Worm (Caenorhabditis elegans) whole organism, late embryonic: ENCODE data around the gene F58F12.12.

ENCODE experiments used
- C08G9.2 ChIP-seq: sonication (generic microtip); optimal IDR thresholded peaks from 2 replicates; lab custom pipeline; 2016; ENCODE audit warnings: mild to moderate bottlenecking, missing genetic modification characterization, moderate library complexity, missing compliant biosample characterization
- C38D4.7 ChIP-seq: fragments of 200-800 bp; sonication (Bioruptor generic); optimal IDR thresholded peaks from 2 replicates; lab custom pipeline; 2018; ENCODE audit warnings: mild to moderate bottlenecking, missing genetic modification characterization, moderate library complexity, missing compliant biosample characterization
- F13H6.1 ChIP-seq: sonication (generic microtip); optimal IDR thresholded peaks from 2 replicates; lab custom pipeline; 2016; ENCODE audit warnings: missing genetic modification characterization, missing compliant biosample characterization
- K02D7.2 ChIP-seq: sonication (generic microtip); optimal IDR thresholded peaks from 2 replicates; lab custom pipeline; 2017; ENCODE audit warnings: mild to moderate bottlenecking, missing genetic modification characterization, missing compliant biosample characterization
- T23F11.4 ChIP-seq: fragments of 200-800 bp; sonication (Bioruptor generic); optimal IDR thresholded peaks from 2 replicates; lab custom pipeline; 2018; ENCODE audit warnings: mild to moderate bottlenecking, missing genetic modification characterization, missing compliant biosample characterization
- Y22D7AL.16 ChIP-seq: sonication (generic microtip); optimal IDR thresholded peaks from 2 replicates; lab custom pipeline; 2016; ENCODE audit warnings: missing genetic modification characterization, missing compliant biosample characterization
- ahr-1 ChIP-seq: sonication (generic microtip); optimal IDR thresholded peaks from 2 replicates; lab custom pipeline; 2016; ENCODE audit warnings: missing genetic modification characterization, missing compliant biosample characterization
- ceh-19 ChIP-seq: fragments of 200-800 bp; sonication (Bioruptor generic); optimal IDR thresholded peaks from 2 replicates; lab custom pipeline; 2018; ENCODE audit warnings: mild to moderate bottlenecking, missing genetic modification characterization, missing compliant biosample characterization
- ceh-2 ChIP-seq: sonication (generic microtip); optimal IDR thresholded peaks from 2 replicates; lab custom pipeline; 2016; ENCODE audit warnings: missing genotype, missing genetic modification characterization, missing compliant biosample characterization
- ceh-22 ChIP-seq: sonication (generic microtip); optimal IDR thresholded peaks from 2 replicates; lab custom pipeline; 2017; ENCODE audit warnings: missing biosample characterization, missing genetic modification characterization
- ceh-31 ChIP-seq: sonication (generic microtip); optimal IDR thresholded peaks from 2 replicates; lab custom pipeline; 2016; ENCODE audit warnings: missing genetic modification characterization, missing compliant biosample characterization
- ceh-34 ChIP-seq: sonication (generic microtip); optimal IDR thresholded peaks from 2 replicates; lab custom pipeline; 2016; ENCODE audit warnings: mild to moderate bottlenecking, missing genetic modification characterization, missing compliant biosample characterization
- ceh-45 ChIP-seq: fragments of 200-800 bp; sonication (Bioruptor generic); IDR thresholded peaks from 2 replicates; pipeline ENCODE4 v1.3.6; 2022; ENCODE audit warnings: missing genetic modification reagents, missing genetic modification characterization, missing compliant biosample characterization
- ceh-48 ChIP-seq: sonication (generic microtip); optimal IDR thresholded peaks from 2 replicates; lab custom pipeline; 2016; ENCODE audit warnings: missing genetic modification characterization, inconsistent platforms, missing compliant biosample characterization
- ceh-6 ChIP-seq: fragments of 200-800 bp; sonication (Bioruptor generic); optimal IDR thresholded peaks from 2 replicates; lab custom pipeline; 2018; ENCODE audit warnings: mild to moderate bottlenecking, missing genetic modification characterization, missing compliant biosample characterization
- ceh-9 ChIP-seq: sonication (generic microtip); optimal IDR thresholded peaks from 2 replicates; lab custom pipeline; 2016; ENCODE audit warnings: mild to moderate bottlenecking, missing genetic modification characterization, inconsistent platforms, missing compliant biosample characterization
- dve-1 ChIP-seq: sonication (generic microtip); optimal IDR thresholded peaks from 2 replicates; lab custom pipeline; 2017; ENCODE audit warnings: antibody characterized with exemption, mild to moderate bottlenecking, missing genetic modification characterization, missing compliant biosample characterization
- elt-2 ChIP-seq: sonication (generic microtip); optimal IDR thresholded peaks from 2 replicates; lab custom pipeline; 2016; ENCODE audit warnings: missing genetic modification reagents, missing genetic modification characterization, missing compliant biosample characterization
- elt-4 ChIP-seq: sonication (generic microtip); optimal IDR thresholded peaks from 2 replicates; lab custom pipeline; 2016; ENCODE audit warnings: missing genetic modification characterization, missing compliant biosample characterization
- ets-4 ChIP-seq: sonication (generic microtip); optimal IDR thresholded peaks from 2 replicates; lab custom pipeline; 2016; ENCODE audit warnings: missing genetic modification characterization, missing compliant biosample characterization
- fax-1 ChIP-seq: sonication (generic microtip); optimal IDR thresholded peaks from 2 replicates; lab custom pipeline; 2016; ENCODE audit warnings: missing genotype, missing genetic modification characterization, missing compliant biosample characterization
- fkh-10 ChIP-seq: fragments of 150-350 bp; optimal IDR thresholded peaks from 2 replicates; lab custom pipeline; 2014; ENCODE audit warnings: missing biosample characterization, missing genetic modification reagents, missing genetic modification characterization
- fkh-6 ChIP-seq: sonication (generic microtip); optimal IDR thresholded peaks from 2 replicates; lab custom pipeline; 2016; ENCODE audit warnings: missing genetic modification characterization, missing compliant biosample characterization
- gmeb-2 ChIP-seq: sonication (generic microtip); optimal IDR thresholded peaks from 2 replicates; lab custom pipeline; 2016; ENCODE audit warnings: missing genetic modification characterization, inconsistent platforms, missing compliant biosample characterization
- hlh-15 ChIP-seq: sonication (generic microtip); optimal IDR thresholded peaks from 2 replicates; lab custom pipeline; 2016; ENCODE audit warnings: missing genetic modification characterization, missing compliant biosample characterization
- hlh-30 ChIP-seq: sonication (generic microtip); optimal IDR thresholded peaks from 2 replicates; lab custom pipeline; 2017; ENCODE audit warnings: antibody characterized with exemption, missing genetic modification characterization, missing compliant biosample characterization; ENCODE audit not compliant: insufficient read depth
- hlh-6 ChIP-seq: sonication (generic microtip); optimal IDR thresholded peaks from 2 replicates; lab custom pipeline; 2016; ENCODE audit warnings: missing genotype, missing genetic modification characterization, missing compliant biosample characterization
- hlh-8 ChIP-seq: sonication (generic microtip); optimal IDR thresholded peaks from 2 replicates; lab custom pipeline; 2016; ENCODE audit warnings: missing genotype, missing genetic modification characterization, missing compliant biosample characterization
- lim-6 ChIP-seq: sonication (generic microtip); optimal IDR thresholded peaks from 2 replicates; lab custom pipeline; 2016; ENCODE audit warnings: missing genetic modification characterization, missing compliant biosample characterization
- madf-2 ChIP-seq: sonication (generic microtip); optimal IDR thresholded peaks from 2 replicates; lab custom pipeline; 2017; ENCODE audit warnings: missing genetic modification characterization, missing compliant biosample characterization
- nfya-1 ChIP-seq: sonication (generic microtip); optimal IDR thresholded peaks from 2 replicates; lab custom pipeline; 2017; ENCODE audit warnings: missing genetic modification characterization, mild to moderate bottlenecking, missing compliant biosample characterization, antibody characterized with exemption, moderate library complexity
- nhr-11 ChIP-seq: fragments of 150-350 bp; optimal IDR thresholded peaks from 2 replicates; lab custom pipeline; 2014; ENCODE audit warnings: missing biosample characterization, missing genetic modification characterization
- npax-4 ChIP-seq: sonication (generic microtip); optimal IDR thresholded peaks from 2 replicates; lab custom pipeline; 2016; ENCODE audit warnings: missing genetic modification characterization, missing compliant biosample characterization
- odd-2 ChIP-seq: sonication (generic microtip); optimal IDR thresholded peaks from 2 replicates; lab custom pipeline; 2017; ENCODE audit warnings: antibody characterized with exemption, mild to moderate bottlenecking, missing genetic modification characterization, missing compliant biosample characterization
- pag-3 ChIP-seq: sonication (generic microtip); optimal IDR thresholded peaks from 2 replicates; lab custom pipeline; 2016; ENCODE audit warnings: missing compliant biosample characterization, missing genetic modification characterization, borderline replicate concordance
- pat-9 ChIP-seq: fragments of 200-800 bp; sonication (Bioruptor generic); optimal IDR thresholded peaks from 2 replicates; lab custom pipeline; 2018; ENCODE audit warnings: mild to moderate bottlenecking, missing genetic modification characterization, moderate library complexity, missing compliant biosample characterization
- pax-1 ChIP-seq: fragments of 150-350 bp; optimal IDR thresholded peaks from 2 replicates; lab custom pipeline; 2014; ENCODE audit warnings: missing biosample characterization, missing genetic modification characterization
- pha-2 ChIP-seq: sonication (generic microtip); optimal IDR thresholded peaks from 2 replicates; lab custom pipeline; 2017; ENCODE audit warnings: mild to moderate bottlenecking, missing genetic modification characterization, missing compliant biosample characterization
- pqm-1 ChIP-seq: sonication (generic microtip); optimal IDR thresholded peaks from 2 replicates; lab custom pipeline; 2016; ENCODE audit warnings: missing genetic modification characterization, missing compliant biosample characterization
- ref-2 ChIP-seq: sonication (generic microtip); optimal IDR thresholded peaks from 2 replicates; lab custom pipeline; 2016; ENCODE audit warnings: missing genetic modification characterization, missing compliant biosample characterization
- rnt-1 ChIP-seq: sonication (generic microtip); optimal IDR thresholded peaks from 2 replicates; lab custom pipeline; 2016; ENCODE audit warnings: missing genetic modification characterization, missing compliant biosample characterization
- sox-2 ChIP-seq: fragments of 200-800 bp; sonication (Bioruptor generic); IDR thresholded peaks from 2 replicates; pipeline ENCODE4 v1.3.6; 2022; ENCODE audit warnings: missing genetic modification reagents, missing genetic modification characterization, missing compliant biosample characterization
- sox-4 ChIP-seq: sonication (generic microtip); optimal IDR thresholded peaks from 2 replicates; lab custom pipeline; 2017; ENCODE audit warnings: mild to moderate bottlenecking, missing genetic modification characterization, inconsistent platforms, missing compliant biosample characterization
- syd-9 ChIP-seq: sonication (generic microtip); optimal IDR thresholded peaks from 2 replicates; lab custom pipeline; 2016; ENCODE audit warnings: mild to moderate bottlenecking, missing genetic modification characterization, moderate library complexity, missing compliant biosample characterization
- tbx-2 ChIP-seq: sonication (generic microtip); optimal IDR thresholded peaks from 2 replicates; lab custom pipeline; 2016; ENCODE audit warnings: missing genetic modification characterization, missing compliant biosample characterization
- tbx-7 ChIP-seq: sonication (generic microtip); optimal IDR thresholded peaks from 2 replicates; lab custom pipeline; 2016; ENCODE audit warnings: missing genotype, missing genetic modification characterization, missing compliant biosample characterization
- unc-3 ChIP-seq, 2 experiments: fragments of 200-800 bp in 1 of 2; sonication (Bioruptor generic) in 1 of 2; sonication (generic microtip) in 1 of 2; conservative IDR thresholded peaks in 1 of 2; optimal IDR thresholded peaks in 1 of 2; 2 replicates each; pipeline versions ENCODE4 v1.3.6 to Lab custom; 2016 to 2022; ENCODE audit warnings: missing compliant biosample characterization in 2 of 2, missing genetic modification characterization in 2 of 2, missing genetic modification reagents in 1 of 2
- unc-55 ChIP-seq: sonication (generic microtip); optimal IDR thresholded peaks from 2 replicates; lab custom pipeline; 2017; ENCODE audit warnings: missing biosample characterization, missing genetic modification reagents, missing genetic modification characterization
- unc-86 ChIP-seq: sonication (generic microtip); optimal IDR thresholded peaks from 2 replicates; lab custom pipeline; 2016; ENCODE audit warnings: missing genetic modification characterization, missing compliant biosample characterization
- zip-5 ChIP-seq: sonication (generic microtip); optimal IDR thresholded peaks from 2 replicates; lab custom pipeline; 2016; ENCODE audit warnings: missing genetic modification characterization, missing compliant biosample characterization
- ztf-16 ChIP-seq: sonication (generic microtip); optimal IDR thresholded peaks from 2 replicates; lab custom pipeline; 2017; ENCODE audit warnings: missing genetic modification characterization, missing compliant biosample characterization

The F58F12.12 gene

ce11 chrII:6413788-6414187, 32.8 kb downstream of the F58F12.12 start:
- no peak for TF ChIP-seq ceh-31 (tag; lab: Kevin White, UChicago)
- peak; percentile 76 for TF ChIP-seq elt-2 (tag; lab: Kevin White, UChicago)

ce11 chrII:6417999-6418398, 37.0 kb downstream of the F58F12.12 start:
- peak; percentile 46 for TF ChIP-seq tbx-2
- no peak for TF ChIP-seq F13H6.1 (tag; lab: Kevin White, UChicago)
- no peak for TF ChIP-seq fkh-10 (GFP tag; lab: Kevin White, UChicago)
- no peak for TF ChIP-seq zip-5 (tag; lab: Kevin White, UChicago)
- no peak for TF ChIP-seq pqm-1 (tag; lab: Kevin White, UChicago)
- TF ChIP-seq ceh-2 (tag; lab: Kevin White, UChicago): no peak
- TF ChIP-seq K02D7.2 (tag; lab: Kevin White, UChicago): no peak
- TF ChIP-seq pha-2 (tag; lab: Kevin White, UChicago): no peak
- no peak for TF ChIP-seq ceh-9 (tag; lab: Kevin White, UChicago)
- TF ChIP-seq unc-3 (GFP tag; conservative IDR thresholded peaks at IDR 0.05; lab: Robert Waterston, UW): no peak
- TF ChIP-seq unc-3 (tag; optimal IDR thresholded peaks at IDR 0.05; lab: Kevin White, UChicago): no peak
- no peak for TF ChIP-seq pag-3
- TF ChIP-seq Y22D7AL.16 (tag; lab: Kevin White, UChicago): no peak
- TF ChIP-seq hlh-6 (tag; lab: Kevin White, UChicago): no peak
- no peak for TF ChIP-seq ceh-22 (tag; lab: Kevin White, UChicago)
- TF ChIP-seq ceh-34: peak; percentile 34
- no peak for TF ChIP-seq unc-86 (tag; lab: Kevin White, UChicago)
- no peak for TF ChIP-seq tbx-7
- no peak for TF ChIP-seq rnt-1 (tag; lab: Kevin White, UChicago)
- TF ChIP-seq odd-2 (tag; lab: Kevin White, UChicago): no peak
- TF ChIP-seq ceh-19 (GFP tag; lab: Kevin White, UChicago): no peak
- no peak for TF ChIP-seq pat-9 (tag; lab: Kevin White, UChicago)
- no peak for TF ChIP-seq nfya-1
- no peak for TF ChIP-seq dve-1 (tag; lab: Kevin White, UChicago)
- TF ChIP-seq madf-2: no peak
- peak; percentile 39 for TF ChIP-seq ceh-31 (tag; lab: Kevin White, UChicago)
- no peak for TF ChIP-seq nhr-11 (tag; lab: Kevin White, UChicago)
- peak; percentile 3 for TF ChIP-seq elt-2 (tag; lab: Kevin White, UChicago)
- TF ChIP-seq hlh-15: no peak
- no peak for TF ChIP-seq syd-9 (tag; lab: Kevin White, UChicago)
- no peak for TF ChIP-seq T23F11.4 (GFP tag; lab: Kevin White, UChicago)
- no peak for TF ChIP-seq C08G9.2 (tag; lab: Kevin White, UChicago)
- TF ChIP-seq ref-2: peak; percentile 49
- no peak for TF ChIP-seq ceh-45 (GFP tag; lab: Robert Waterston, UW)
- TF ChIP-seq fkh-6: no peak
- TF ChIP-seq sox-2 (GFP tag; lab: Robert Waterston, UW): no peak
- TF ChIP-seq ets-4 (tag; lab: Kevin White, UChicago): no peak
- no peak for TF ChIP-seq lim-6 (tag; lab: Kevin White, UChicago)
- TF ChIP-seq pax-1 (tag; lab: Kevin White, UChicago): no peak
- TF ChIP-seq hlh-30 (tag; lab: Kevin White, UChicago): no peak

- TF ChIP-seq sox-4 (tag; lab: Kevin White, UChicago): no peak
- TF ChIP-seq C38D4.7 (GFP tag; lab: Kevin White, UChicago): no peak
- no peak for TF ChIP-seq ztf-16
- TF ChIP-seq hlh-30 (tag; lab: Kevin White, UChicago): no peak
- TF ChIP-seq dve-1 (tag; lab: Kevin White, UChicago): no peak
- TF ChIP-seq ceh-6: no peak
- TF ChIP-seq gmeb-2 (tag; lab: Kevin White, UChicago): no peak
- TF ChIP-seq ahr-1 (tag; lab: Kevin White, UChicago): no peak
- no peak for TF ChIP-seq hlh-8
- TF ChIP-seq elt-4: no peak
- no peak for TF ChIP-seq odd-2 (tag; lab: Kevin White, UChicago)
- no peak for TF ChIP-seq hlh-6 (tag; lab: Kevin White, UChicago)
- no peak for TF ChIP-seq ceh-48 (tag; lab: Kevin White, UChicago)
- no peak for TF ChIP-seq ceh-9 (tag; lab: Kevin White, UChicago)
- no peak for TF ChIP-seq fax-1 (tag; lab: Kevin White, UChicago)
- no peak for TF ChIP-seq npax-4
- no peak for TF ChIP-seq nhr-11 (tag; lab: Kevin White, UChicago)
- no peak for TF ChIP-seq T23F11.4 (GFP tag; lab: Kevin White, UChicago)
- no peak for TF ChIP-seq unc-55
Measured at ce11 chrII:6419163-6419562, 38.2 kb downstream of the F58F12.12 start.
